Worm (Caenorhabditis elegans) whole organism, L1 larva: ENCODE data around the gene B0507.1.

Experiments used
- C04F5.9 ChIP-seq: sonication (generic microtip); optimal IDR thresholded peaks from 2 replicates; lab custom pipeline; 2016; ENCODE audit warnings: missing genetic modification characterization, missing compliant biosample characterization
- C16A3.4 ChIP-seq: fragments of 150-350 bp; optimal IDR thresholded peaks from 2 replicates; lab custom pipeline; 2014; ENCODE audit warnings: missing biosample characterization, missing genetic modification characterization
- C34B4.2 ChIP-seq: sonication (generic microtip); optimal IDR thresholded peaks from 2 replicates; lab custom pipeline; 2017; ENCODE audit warnings: mild to moderate bottlenecking, missing genetic modification characterization, missing compliant biosample characterization
- F16B12.6 ChIP-seq: fragments of 150-350 bp; optimal IDR thresholded peaks from 2 replicates; lab custom pipeline; 2014; ENCODE audit warnings: missing biosample characterization, missing genetic modification characterization
- aha-1 ChIP-seq: fragments of 150-350 bp; optimal IDR thresholded peaks from 2 replicates; lab custom pipeline; 2014; ENCODE audit warnings: missing biosample characterization, missing genetic modification characterization
- ceh-8 ChIP-seq: fragments of 200-800 bp; sonication (Bioruptor generic); optimal IDR thresholded peaks from 2 replicates; lab custom pipeline; 2018; ENCODE audit warnings: mild to moderate bottlenecking, missing genetic modification characterization, moderate library complexity, missing compliant biosample characterization
- ceh-82 ChIP-seq, 3 experiments: fragments of 150-350 bp in 1 of 3; sonication (generic microtip) in 2 of 3; optimal IDR thresholded peaks; 2 replicates each; lab custom pipeline; 2014 to 2017; ENCODE audit warnings: missing biosample characterization in 3 of 3, missing genetic modification characterization in 3 of 3
- ceh-88 ChIP-seq: fragments of 200-800 bp; sonication (Bioruptor generic); IDR thresholded peaks from 2 replicates; pipeline ENCODE4 v1.3.6; 2022; ENCODE audit warnings: missing genetic modification characterization, missing compliant biosample characterization
- ceh-90 ChIP-seq: sonication (generic microtip); optimal IDR thresholded peaks from 2 replicates; lab custom pipeline; 2016; ENCODE audit warnings: missing genetic modification characterization, missing compliant biosample characterization
- ces-1 ChIP-seq: fragments of 150-350 bp; optimal IDR thresholded peaks from 2 replicates; lab custom pipeline; 2014; ENCODE audit warnings: missing biosample characterization, missing genetic modification reagents, missing genetic modification characterization
- dpl-1 ChIP-seq, 3 experiments: fragments of 150-350 bp in 2 of 3; sonication (generic microtip) in 1 of 3; optimal IDR thresholded peaks; 2 replicates each; lab custom pipeline; 2014 to 2017; ENCODE audit warnings: missing biosample characterization in 3 of 3, missing genetic modification characterization in 3 of 3, missing genetic modification reagents in 3 of 3
- dsc-1 ChIP-seq: sonication (generic microtip); optimal IDR thresholded peaks from 2 replicates; lab custom pipeline; 2016; ENCODE audit warnings: mild to moderate bottlenecking, missing genetic modification characterization, missing compliant biosample characterization
- efl-3 ChIP-seq: fragments of 200-800 bp; sonication (Bioruptor generic); optimal IDR thresholded peaks from 2 replicates; lab custom pipeline; 2018; ENCODE audit warnings: mild to moderate bottlenecking, missing genetic modification characterization, missing compliant biosample characterization
- egl-13 ChIP-seq: sonication (generic microtip); optimal IDR thresholded peaks from 2 replicates; lab custom pipeline; 2016; ENCODE audit warnings: missing genotype, missing genetic modification reagents, missing genetic modification characterization, missing compliant biosample characterization
- elt-2 ChIP-seq: sonication (generic microtip); optimal IDR thresholded peaks from 2 replicates; lab custom pipeline; 2016; ENCODE audit warnings: missing genetic modification characterization, mild to moderate bottlenecking, inconsistent platforms, missing compliant biosample characterization, missing genetic modification reagents
- elt-3 ChIP-seq, 6 experiments: fragments of 150-350 bp in 1 of 6; sonication (generic microtip); optimal IDR thresholded peaks; 2 replicates each; lab custom pipeline; 2017 to 2018; ENCODE audit warnings: missing biosample characterization in 6 of 6, missing genetic modification characterization in 6 of 6, inconsistent platforms in 1 of 6
- grh-1 ChIP-seq: fragments of 200-800 bp; sonication (Bioruptor generic); IDR thresholded peaks from 2 replicates; pipeline ENCODE4 v1.3.6; 2022; ENCODE audit warnings: missing genetic modification reagents, missing genetic modification characterization, missing compliant biosample characterization
- irx-1 ChIP-seq: sonication (generic microtip); optimal IDR thresholded peaks from 2 replicates; lab custom pipeline; 2016; ENCODE audit warnings: missing genetic modification characterization, missing compliant biosample characterization
- isw-1 ChIP-seq: fragments of 200-800 bp; sonication (Bioruptor generic); IDR thresholded peaks from 2 replicates; pipeline ENCODE4 v1.3.6; 2022; ENCODE audit warnings: missing genetic modification characterization, missing compliant biosample characterization
- lin-14 ChIP-seq: fragments of 200-800 bp; sonication (Bioruptor generic); optimal IDR thresholded peaks from 2 replicates; lab custom pipeline; 2018; ENCODE audit warnings: mild to moderate bottlenecking, missing genetic modification characterization, moderate library complexity, missing compliant biosample characterization
- lin-15B ChIP-seq: fragments of 150-350 bp; sonication (generic microtip); optimal IDR thresholded peaks from 3 replicates; lab custom pipeline; 2014; ENCODE audit warnings: missing biosample characterization, missing genetic modification characterization
- lin-35 ChIP-seq, 2 experiments: fragments of 150-350 bp; optimal IDR thresholded peaks; 2 replicates each; lab custom pipeline; 2014; ENCODE audit warnings: missing biosample characterization in 2 of 2, missing genetic modification characterization in 2 of 2, missing genetic modification reagents in 2 of 2
- lin-39 ChIP-seq: fragments of 150-350 bp; optimal IDR thresholded peaks from 2 replicates; lab custom pipeline; 2014; ENCODE audit warnings: missing biosample characterization, missing genetic modification reagents, missing genetic modification characterization
- lir-3 ChIP-seq: sonication (generic microtip); optimal IDR thresholded peaks from 2 replicates; lab custom pipeline; 2016; ENCODE audit warnings: mild to moderate bottlenecking, missing genetic modification characterization, moderate library complexity, missing compliant biosample characterization; ENCODE audit not compliant: poor library complexity
- lsy-2 ChIP-seq, 2 experiments: fragments of 150-350 bp; optimal IDR thresholded peaks; 2 replicates each; lab custom pipeline; 2014; ENCODE audit warnings: missing biosample characterization in 2 of 2, missing genetic modification characterization in 2 of 2
- mab-9 ChIP-seq: fragments of 200-800 bp; sonication (Bioruptor generic); IDR thresholded peaks from 2 replicates; pipeline ENCODE4 v1.3.6; 2022; ENCODE audit warnings: missing genetic modification reagents, missing genetic modification characterization, missing compliant biosample characterization
- nhr-19 ChIP-seq: fragments of 200-800 bp; sonication (Bioruptor generic); conservative IDR thresholded peaks from 2 replicates; pipeline ENCODE4 v1.3.6; 2022; ENCODE audit warnings: missing genetic modification characterization, missing compliant biosample characterization
- nhr-20 ChIP-seq: sonication (generic microtip); optimal IDR thresholded peaks from 2 replicates; lab custom pipeline; 2016; ENCODE audit warnings: mild to moderate bottlenecking, missing genetic modification characterization, missing compliant biosample characterization
- nhr-28 ChIP-seq: fragments of 150-350 bp; optimal IDR thresholded peaks from 2 replicates; lab custom pipeline; 2014; ENCODE audit warnings: missing biosample characterization, missing genetic modification characterization
- nhr-71 ChIP-seq: sonication (generic microtip); optimal IDR thresholded peaks from 2 replicates; lab custom pipeline; 2016; ENCODE audit warnings: mild to moderate bottlenecking, missing genetic modification characterization, moderate library complexity, missing compliant biosample characterization
- nhr-77 ChIP-seq: fragments of 150-350 bp; optimal IDR thresholded peaks from 2 replicates; lab custom pipeline; 2014; ENCODE audit warnings: missing biosample characterization, missing genetic modification characterization
- nhr-90 ChIP-seq: sonication (generic microtip); optimal IDR thresholded peaks from 2 replicates; lab custom pipeline; 2016; ENCODE audit warnings: mild to moderate bottlenecking, missing genetic modification characterization, missing compliant biosample characterization; ENCODE audit not compliant: poor library complexity
- pax-3 ChIP-seq: fragments of 200-800 bp; sonication (Bioruptor generic); optimal IDR thresholded peaks from 2 replicates; lab custom pipeline; 2018; ENCODE audit warnings: mild to moderate bottlenecking, missing genetic modification characterization, moderate library complexity, missing compliant biosample characterization
- pqm-1 ChIP-seq: sonication (generic microtip); optimal IDR thresholded peaks from 3 replicates; lab custom pipeline; 2017; ENCODE audit warnings: missing biosample characterization, missing genetic modification characterization
- skn-1 ChIP-seq: fragments of 150-350 bp; optimal IDR thresholded peaks from 2 replicates; lab custom pipeline; 2014; ENCODE audit warnings: missing biosample characterization, missing genetic modification characterization
- snu-23 ChIP-seq: sonication (generic microtip); optimal IDR thresholded peaks from 2 replicates; lab custom pipeline; 2016; ENCODE audit warnings: missing genetic modification characterization, missing compliant biosample characterization
- sox-4 ChIP-seq: sonication (generic microtip); optimal IDR thresholded peaks from 2 replicates; lab custom pipeline; 2016; ENCODE audit warnings: missing genetic modification characterization, missing compliant biosample characterization
- sup-37 ChIP-seq: fragments of 200-800 bp; sonication (Bioruptor generic); optimal IDR thresholded peaks from 2 replicates; lab custom pipeline; 2018; ENCODE audit warnings: mild to moderate bottlenecking, missing genetic modification characterization, missing compliant biosample characterization
- tbx-2 ChIP-seq: sonication (generic microtip); optimal IDR thresholded peaks from 2 replicates; lab custom pipeline; 2016; ENCODE audit warnings: missing genetic modification characterization, missing compliant biosample characterization
- unc-30 ChIP-seq: sonication (generic microtip); optimal IDR thresholded peaks from 2 replicates; lab custom pipeline; 2017; ENCODE audit warnings: missing biosample characterization, missing genetic modification characterization
- zag-1 ChIP-seq: fragments of 150-350 bp; optimal IDR thresholded peaks from 2 replicates; lab custom pipeline; 2014; ENCODE audit warnings: missing biosample characterization, missing genetic modification characterization

The B0507.1 gene

ce11 chrV:8802252-8802651 lies 25.9 kb downstream of the B0507.1 start (continued):
- TF ChIP-seq skn-1, result no peak
- no peak for TF ChIP-seq zag-1 (tag; lab: Kevin White, UChicago)
- no peak for TF ChIP-seq lir-3
- no peak for TF ChIP-seq nhr-77 (tag; lab: Kevin White, UChicago)
- no peak for TF ChIP-seq unc-30 (tag; lab: Kevin White, UChicago)
- TF ChIP-seq F16B12.6 (tag; lab: Kevin White, UChicago), result no peak
- TF ChIP-seq nhr-90 (tag; lab: Kevin White, UChicago), result no peak
- TF ChIP-seq lin-39 (tag; lab: Kevin White, UChicago), result peak; percentile 25
- no peak for TF ChIP-seq C04F5.9
- TF ChIP-seq ces-1, result no peak
- no peak for TF ChIP-seq pax-3
- no peak for TF ChIP-seq ceh-88 (GFP tag; lab: Robert Waterston, UW)
- TF ChIP-seq lin-35 (GFP tag; optimal IDR thresholded peaks at IDR 0.05; lab: Kevin White, UChicago), result no peak
- TF ChIP-seq lsy-2 (tag; optimal IDR thresholded peaks at IDR 0.05; lab: Kevin White, UChicago), result peak in 1 of 2 experiments; percentile 8
- peak; percentile 47 for TF ChIP-seq nhr-19 (GFP tag; lab: Robert Waterston, UW)
- TF ChIP-seq nhr-71 (tag; lab: Kevin White, UChicago), result peak; percentile 66
- no peak for TF ChIP-seq elt-3 (tag; optimal IDR thresholded peaks at IDR 0.05; lab: Kevin White, UChicago)
- TF ChIP-seq irx-1 (tag; lab: Kevin White, UChicago), result no peak
- TF ChIP-seq pqm-1, result no peak
- TF ChIP-seq efl-3, result no peak
- TF ChIP-seq nhr-20 (tag; lab: Kevin White, UChicago), result peak; percentile 47
- no peak for TF ChIP-seq elt-2 (tag; lab: Kevin White, UChicago)
- no peak for TF ChIP-seq C16A3.4
- no peak for TF ChIP-seq nhr-28 (tag; lab: Kevin White, UChicago)
- no peak for TF ChIP-seq dpl-1 (GFP tag; optimal IDR thresholded peaks at IDR 0.05; lab: Kevin White, UChicago)
- TF ChIP-seq tbx-2 (tag; lab: Kevin White, UChicago), result no peak
- TF ChIP-seq lin-15B (tag; lab: Kevin White, UChicago), result no peak
- TF ChIP-seq dsc-1 (tag; lab: Kevin White, UChicago), result no peak

DNA sequence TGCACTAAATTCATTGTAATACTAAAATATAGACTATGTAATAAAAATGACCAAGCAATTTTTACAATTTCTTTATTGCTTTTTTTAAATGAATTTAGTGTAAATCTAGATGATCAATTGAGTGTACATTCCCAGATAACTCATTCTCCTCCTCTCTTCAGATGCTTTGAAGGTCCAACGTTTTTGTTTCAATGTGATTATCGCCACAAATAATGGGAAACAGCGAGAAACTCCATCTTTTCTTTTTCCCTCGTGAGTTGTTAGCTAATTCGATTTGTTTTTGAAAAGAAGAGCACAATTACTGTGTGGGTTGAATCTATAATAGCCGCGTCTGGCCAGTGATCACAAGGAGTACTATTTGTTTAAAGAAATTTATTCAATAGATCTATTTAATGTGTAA lies 28.7 kb downstream of the B0507.1 start:
- TF ChIP-seq zag-1 (tag; lab: Kevin White, UChicago) (no peak), mab-9 (GFP tag; lab: Robert Waterston, UW) (no peak), pqm-1 (no peak), unc-30 (tag; lab: Kevin White, UChicago) (no peak), egl-13 (tag; lab: Kevin White, UChicago) (no peak), C16A3.4 (no peak), sox-4 (no peak), lin-15B (tag; lab: Kevin White, UChicago) (no peak), lin-14 (peak; percentile 78), grh-1 (GFP tag; lab: Robert Waterston, UW) (no peak), tbx-2 (tag; lab: Kevin White, UChicago) (peak; percentile 80), ceh-90 (tag; lab: Kevin White, UChicago) (no peak), aha-1 (tag; lab: Kevin White, UChicago) (no peak), nhr-71 (tag; lab: Kevin White, UChicago) (peak; percentile 40), C34B4.2 (tag; lab: Kevin White, UChicago) (no peak), C04F5.9 (no peak), ceh-8 (GFP tag; lab: Kevin White, UChicago) (no peak), sup-37 (GFP tag; lab: Kevin White, UChicago) (no peak), isw-1 (GFP tag; lab: Robert Waterston, UW) (no peak), ces-1 (peak; percentile 81), nhr-28 (tag; lab: Kevin White, UChicago) (no peak), snu-23 (GFP tag; lab: Kevin White, UChicago) (no peak), ceh-82 (tag; optimal IDR thresholded peaks at IDR 0.05; lab: Kevin White, UChicago) (no peak), ceh-88 (GFP tag; lab: Robert Waterston, UW) (no peak)
